Fruit fly (Drosophila melanogaster) whole organism, embryonic: ENCODE results near the gene bun.

Experiments
- ATbp ChIP-seq: fragments of 200-800 bp; sonication (Bioruptor generic); optimal IDR thresholded peaks from 2 replicates; lab custom pipeline; 2017; ENCODE audit warnings: missing biosample characterization, mild to moderate bottlenecking, missing genetic modification characterization, missing genetic modification reagents
- BtbVII ChIP-seq: fragments of 200-800 bp; sonication (Bioruptor generic); optimal IDR thresholded peaks from 3 replicates; lab custom pipeline; 2017; ENCODE audit warnings: missing biosample characterization, mild to moderate bottlenecking, missing genetic modification characterization
- CG11504 ChIP-seq: fragments of 200-800 bp; sonication (Bioruptor generic); optimal IDR thresholded peaks from 3 replicates; lab custom pipeline; 2019; ENCODE audit warnings: missing biosample characterization, mild to moderate bottlenecking, missing genetic modification characterization, moderate library complexity
- CG12071 ChIP-seq: fragments of 200-800 bp; sonication (Bioruptor generic); optimal IDR thresholded peaks from 3 replicates; lab custom pipeline; 2018; ENCODE audit warnings: missing biosample characterization, mild to moderate bottlenecking, missing genetic modification characterization
- CG13624 ChIP-seq: fragments of 200-800 bp; sonication (Bioruptor generic); optimal IDR thresholded peaks from 2 replicates; lab custom pipeline; 2016; ENCODE audit warnings: missing biosample characterization, missing genetic modification characterization
- CG14014 ChIP-seq: fragments of 200-800 bp; sonication (Bioruptor generic); IDR thresholded peaks from 2 replicates; pipeline ENCODE4 v1.3.6; 2022; ENCODE audit warnings: missing biosample characterization, missing genetic modification characterization
- CG14965 ChIP-seq: fragments of 200-800 bp; sonication (Bioruptor generic); optimal IDR thresholded peaks from 2 replicates; lab custom pipeline; 2016; ENCODE audit warnings: missing biosample characterization, missing genetic modification characterization, borderline replicate concordance
- CG15011 ChIP-seq: fragments of 200-800 bp; sonication (Bioruptor generic); optimal IDR thresholded peaks from 3 replicates; lab custom pipeline; 2018; ENCODE audit warnings: missing biosample characterization, mild to moderate bottlenecking, missing genetic modification characterization
- CG1529 ChIP-seq: fragments of 200-800 bp; sonication (Bioruptor generic); optimal IDR thresholded peaks from 3 replicates; lab custom pipeline; 2018; ENCODE audit warnings: missing biosample characterization, missing genetic modification characterization
- CG17568 ChIP-seq: fragments of 200-800 bp; sonication (Bioruptor generic); optimal IDR thresholded peaks from 2 replicates; lab custom pipeline; 2018; ENCODE audit warnings: missing biosample characterization, mild to moderate bottlenecking, missing genetic modification characterization, moderate library complexity
- CG18599 ChIP-seq: fragments of 200-800 bp; sonication (Bioruptor generic); optimal IDR thresholded peaks from 3 replicates; lab custom pipeline; 2017; ENCODE audit warnings: missing biosample characterization, missing genetic modification characterization, mild to moderate bottlenecking, moderate library complexity, missing genetic modification reagents
- CG18619 ChIP-seq: fragments of 200-800 bp; sonication (Bioruptor generic); optimal IDR thresholded peaks from 3 replicates; lab custom pipeline; 2017; ENCODE audit warnings: missing biosample characterization, mild to moderate bottlenecking, missing genetic modification characterization
- CG2120 ChIP-seq: fragments of 200-800 bp; sonication (Bioruptor generic); optimal IDR thresholded peaks from 3 replicates; lab custom pipeline; 2016; ENCODE audit warnings: missing biosample characterization, missing genetic modification characterization
- CG2678 ChIP-seq: fragments of 200-800 bp; sonication (Bioruptor generic); optimal IDR thresholded peaks from 3 replicates; lab custom pipeline; 2019; ENCODE audit warnings: missing biosample characterization, mild to moderate bottlenecking, missing genetic modification characterization, moderate library complexity
- CG4360 ChIP-seq: fragments of 200-800 bp; sonication (Bioruptor generic); IDR thresholded peaks from 2 replicates; pipeline ENCODE4 v1.3.6; 2022; ENCODE audit warnings: missing biosample characterization, missing genetic modification characterization
- CG4707 ChIP-seq: fragments of 200-800 bp; sonication (Bioruptor generic); optimal IDR thresholded peaks from 2 replicates; lab custom pipeline; 2018; ENCODE audit warnings: missing biosample characterization, mild to moderate bottlenecking, missing genetic modification characterization, moderate library complexity
- CG6689 ChIP-seq: fragments of 200-800 bp; sonication (Bioruptor generic); IDR thresholded peaks from 2 replicates; pipeline ENCODE4 v1.3.6; 2022; ENCODE audit warnings: missing biosample characterization, missing genetic modification characterization
- CG7987 ChIP-seq: fragments of 200-800 bp; sonication (Bioruptor generic); optimal IDR thresholded peaks from 2 replicates; lab custom pipeline; 2018; ENCODE audit warnings: missing biosample characterization, mild to moderate bottlenecking, missing genetic modification characterization, moderate library complexity
- CG8290 ChIP-seq, 3 experiments: fragments of 200-800 bp; sonication (Bioruptor generic); optimal IDR thresholded peaks; 2 replicates each; lab custom pipeline; 2016 to 2019; ENCODE audit warnings: missing biosample characterization in 3 of 3, missing genetic modification characterization in 3 of 3, mild to moderate bottlenecking in 2 of 3, moderate library complexity in 1 of 3
- Dfd ChIP-seq, 2 experiments: fragments of >200 bp; optimal IDR thresholded peaks; 2 replicates each; lab custom pipeline; 2017; ENCODE audit warnings: missing biosample characterization in 2 of 2, missing genetic modification characterization in 2 of 2
- Fer1 ChIP-seq: fragments of 200-800 bp; sonication (Bioruptor generic); optimal IDR thresholded peaks from 2 replicates; lab custom pipeline; 2017; ENCODE audit warnings: missing biosample characterization, mild to moderate bottlenecking, missing genetic modification characterization
- Lhr ChIP-seq: fragments of 200-800 bp; sonication (Bioruptor generic); optimal IDR thresholded peaks from 3 replicates; lab custom pipeline; 2017; ENCODE audit warnings: mild to moderate bottlenecking, missing biosample characterization, missing genetic modification reagents, missing genetic modification characterization
- Nf-YA ChIP-seq: fragments of 200-800 bp; sonication (Bioruptor generic); IDR thresholded peaks from 2 replicates; pipeline ENCODE4 v1.3.6; 2022; ENCODE audit warnings: missing biosample characterization, missing genetic modification characterization
- Pdp1 ChIP-seq, 2 experiments: fragments of 200-800 bp; sonication (Bioruptor generic); optimal IDR thresholded peaks; 3 replicates each; lab custom pipeline; 2016; ENCODE audit warnings: missing biosample characterization in 2 of 2, missing genetic modification characterization in 2 of 2, mild to moderate bottlenecking in 1 of 2, moderate library complexity in 1 of 2
- Rx ChIP-seq: fragments of 200-800 bp; sonication (Bioruptor generic); IDR thresholded peaks from 2 replicates; pipeline ENCODE4 v1.3.6; 2022; ENCODE audit warnings: missing biosample characterization, missing genetic modification characterization
- Taf1 ChIP-seq: fragments of 200-800 bp; sonication (Bioruptor generic); IDR thresholded peaks from 2 replicates; pipeline ENCODE4 v1.3.6; 2022; ENCODE audit warnings: missing biosample characterization, missing genetic modification characterization
- Vsx1 ChIP-seq: fragments of 200-800 bp; sonication (Bioruptor generic); optimal IDR thresholded peaks from 2 replicates; lab custom pipeline; 2017; ENCODE audit warnings: missing biosample characterization, mild to moderate bottlenecking, missing genetic modification characterization, missing genetic modification reagents
- YL-1 ChIP-seq: fragments of 200-800 bp; sonication (Bioruptor generic); optimal IDR thresholded peaks from 3 replicates; lab custom pipeline; 2017; ENCODE audit warnings: missing biosample characterization, mild to moderate bottlenecking, missing genetic modification characterization
- aop ChIP-seq: fragments of 200-800 bp; sonication (Bioruptor generic); IDR thresholded peaks from 2 replicates; pipeline ENCODE4 v1.3.6; 2022; ENCODE audit warnings: missing biosample characterization, missing genetic modification characterization
- ase ChIP-seq: fragments of 200-800 bp; sonication (Bioruptor generic); IDR thresholded peaks from 3 replicates; pipeline ENCODE4 v1.3.6; 2022; ENCODE audit warnings: missing biosample characterization, missing genetic modification characterization
- bsh ChIP-seq, 2 experiments: fragments of 200-800 bp; sonication (Bioruptor generic); optimal IDR thresholded peaks; 2 replicates each; lab custom pipeline; 2017 to 2018; ENCODE audit warnings: mild to moderate bottlenecking in 2 of 2, missing biosample characterization in 2 of 2, missing genetic modification characterization in 2 of 2, moderate library complexity in 1 of 2
- caup ChIP-seq: fragments of 200-800 bp; sonication (Bioruptor generic); optimal IDR thresholded peaks from 3 replicates; lab custom pipeline; 2017; ENCODE audit warnings: missing biosample characterization, mild to moderate bottlenecking, missing genetic modification characterization, moderate library complexity; ENCODE audit not compliant: severe bottlenecking
- ci ChIP-seq: fragments of 200-800 bp; sonication (Bioruptor generic); IDR thresholded peaks from 3 replicates; pipeline ENCODE4 v1.3.6; 2022; ENCODE audit warnings: missing biosample characterization, missing genetic modification characterization
- fd64A ChIP-seq: fragments of 200-800 bp; sonication (Bioruptor generic); optimal IDR thresholded peaks from 3 replicates; lab custom pipeline; 2018; ENCODE audit warnings: missing biosample characterization, mild to moderate bottlenecking, missing genetic modification characterization
- her ChIP-seq: fragments of 200-800 bp; sonication (Bioruptor generic); optimal IDR thresholded peaks from 2 replicates; lab custom pipeline; 2016; ENCODE audit warnings: missing biosample characterization, missing genetic modification characterization
- hkb ChIP-seq, 2 experiments: fragments of 200-800 bp in 1 of 2; fragments of >200 bp in 1 of 2; sonication (Bioruptor generic) in 1 of 2; IDR thresholded peaks in 1 of 2; optimal IDR thresholded peaks in 1 of 2; 2 replicates each; pipeline versions ENCODE4 v1.3.6 to Lab custom; 2017 to 2022; ENCODE audit warnings: missing biosample characterization in 1 of 2, missing genetic modification characterization in 1 of 2
- lab ChIP-seq: fragments of 200-800 bp; sonication (Bioruptor generic); optimal IDR thresholded peaks from 3 replicates; lab custom pipeline; 2017; ENCODE audit warnings: missing biosample characterization, missing genetic modification characterization, mild to moderate bottlenecking, moderate library complexity, missing genetic modification reagents
- lmd ChIP-seq: fragments of 200-800 bp; sonication (Bioruptor generic); IDR thresholded peaks from 2 replicates; pipeline ENCODE4 v1.3.6; 2022; ENCODE audit warnings: missing biosample characterization, missing genetic modification characterization
- nau ChIP-seq: fragments of 200-800 bp; sonication (Bioruptor generic); optimal IDR thresholded peaks from 3 replicates; lab custom pipeline; 2017; ENCODE audit warnings: missing biosample characterization, mild to moderate bottlenecking, missing genetic modification characterization, missing genetic modification reagents
- otp ChIP-seq: fragments of 200-800 bp; sonication (Bioruptor generic); IDR thresholded peaks from 3 replicates; pipeline ENCODE4, ENCODE4 v1.3.6; 2022; ENCODE audit warnings: missing biosample characterization, missing genetic modification characterization
- pan ChIP-seq, 4 experiments: fragments of >200 bp in 3 of 4; fragments of 200-800 bp in 1 of 4; sonication (Bioruptor generic) in 1 of 4; optimal IDR thresholded peaks in 3 of 4; IDR thresholded peaks in 1 of 4; 2 replicates each; pipeline versions ENCODE4 v1.3.6 to Lab custom; 2017 to 2022; ENCODE audit warnings: missing biosample characterization in 2 of 4, missing genetic modification characterization in 2 of 4, mixed read lengths in 1 of 4
- row ChIP-seq: fragments of 200-800 bp; sonication (Bioruptor generic); IDR thresholded peaks from 3 replicates; pipeline ENCODE4 v1.3.6; 2022; ENCODE audit warnings: missing biosample characterization, missing genetic modification characterization
- sens ChIP-seq: fragments of 200-800 bp; sonication (Bioruptor generic); peaks from one replicate; lab custom pipeline; 2016; ENCODE audit warnings: missing biosample characterization, missing genetic modification characterization
- so ChIP-seq: fragments of 200-800 bp; sonication (Bioruptor generic); IDR thresholded peaks from 3 replicates; pipeline ENCODE4 v1.3.6; 2022; ENCODE audit warnings: missing biosample characterization, missing genetic modification characterization
- sug ChIP-seq: fragments of 200-800 bp; optimal IDR thresholded peaks from 2 replicates; lab custom pipeline; 2019; ENCODE audit warnings: missing biosample characterization, mild to moderate bottlenecking, missing genetic modification characterization, moderate library complexity
- unpg ChIP-seq: fragments of 200-800 bp; sonication (Bioruptor generic); optimal IDR thresholded peaks from 3 replicates; lab custom pipeline; 2018; ENCODE audit warnings: missing biosample characterization, mild to moderate bottlenecking, missing genetic modification characterization, moderate library complexity
- wek ChIP-seq: fragments of 200-800 bp; sonication (Bioruptor generic); optimal IDR thresholded peaks from 3 replicates; lab custom pipeline; 2018; ENCODE audit warnings: missing biosample characterization, mild to moderate bottlenecking, missing genetic modification characterization, moderate library complexity
- yki ChIP-seq: fragments of >200 bp; optimal IDR thresholded peaks from 3 replicates; lab custom pipeline; 2018

bun gene

DNA sequence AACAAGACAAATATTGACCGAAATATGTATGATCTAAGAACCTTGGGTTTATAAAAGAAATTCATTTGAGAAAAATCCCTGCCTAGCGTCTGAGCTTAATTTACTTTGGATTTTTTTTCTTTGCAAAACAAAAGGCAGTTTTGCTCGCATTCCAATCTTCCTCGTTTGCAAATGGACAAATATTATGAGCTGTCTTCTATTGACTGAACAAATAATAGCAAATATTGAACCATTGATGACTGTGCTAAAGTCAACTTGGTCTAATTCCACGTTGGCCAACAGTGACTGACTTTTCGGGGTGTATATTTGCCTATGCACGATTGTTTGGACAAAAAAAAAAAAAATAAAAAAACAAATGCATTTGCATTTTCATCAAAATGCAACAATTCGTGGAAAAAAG lies 37.0 kb downstream of the bun start (continued):
- TF ChIP-seq Nf-YA (GFP tag; lab: Robert Waterston, UW) (peak; percentile 36; the same call in 1 of the 2 replicates), lmd (GFP tag; lab: Robert Waterston, UW) (no peak), unpg (GFP tag; lab: Kevin White, UChicago) (peak; percentile 13), CG2120 (GFP tag; lab: Kevin White, UChicago) (no peak), CG17568 (GFP tag; lab: Kevin White, UChicago) (peak; percentile 37), yki (no peak), Rx (GFP tag; lab: Robert Waterston, UW) (no peak), Fer1 (GFP tag; lab: Kevin White, UChicago) (peak; percentile 12), sens (peak; percentile 52), bsh (GFP tag; optimal IDR thresholded peaks at IDR 0.05; lab: Kevin White, UChicago) (peak in 1 of 2 experiments; percentile 27), CG4360 (GFP tag; lab: Robert Waterston, UW) (peak; percentile 25; the same call in 1 of the 2 replicates), so (peak; percentile 21; the same call in 1 of the 3 replicates), CG4707 (GFP tag; lab: Kevin White, UChicago) (peak; percentile 21), her (GFP tag; lab: Kevin White, UChicago) (no peak), sug (tag; lab: Kevin White, UChicago) (no peak), CG11504 (tag; lab: Kevin White, UChicago) (peak; percentile 54), CG6689 (GFP tag; lab: Robert Waterston, UW) (0 out of 2 replicates have a peak, but pooled peaks have one; percentile 19), ci (GFP tag; lab: Robert Waterston, UW) (peak; percentile 73; the same call in 2 of the 3 replicates), Lhr (GFP tag; lab: Kevin White, UChicago) (no peak), ATbp (GFP tag; lab: Kevin White, UChicago) (peak; percentile 74), CG15011 (GFP tag; lab: Kevin White, UChicago) (peak; percentile 18), CG13624 (GFP tag; lab: Kevin White, UChicago) (no peak), CG7987 (GFP tag; lab: Kevin White, UChicago) (peak; percentile 48), CG14965 (GFP tag; lab: Kevin White, UChicago) (no peak), nau (GFP tag; lab: Kevin White, UChicago) (peak; percentile 55), lab (GFP tag; lab: Kevin White, UChicago) (peak; percentile 36), fd64A (GFP tag; lab: Kevin White, UChicago) (peak; percentile 3), Taf1 (GFP tag; lab: Robert Waterston, UW) (no peak), ase (GFP tag; lab: Robert Waterston, UW) (0 out of 3 replicates have a peak, but pooled peaks have one; percentile 41), CG1529 (GFP tag; lab: Kevin White, UChicago) (peak; percentile 12), Vsx1 (GFP tag; lab: Kevin White, UChicago) (peak; percentile 19), YL-1 (no peak), CG18619 (GFP tag; lab: Kevin White, UChicago) (peak; percentile 24), CG8290 (GFP tag; optimal IDR thresholded peaks at IDR 0.05; lab: Kevin White, UChicago) (no peak), CG8290 (tag; optimal IDR thresholded peaks at IDR 0.05; lab: Kevin White, UChicago) (peak in 1 of 2 experiments; percentile 32), CG12071 (GFP tag; lab: Kevin White, UChicago) (peak; percentile 64), wek (GFP tag; lab: Kevin White, UChicago) (peak; percentile 49), Dfd (GFP tag; optimal IDR thresholded peaks at IDR 0.05; lab: Kevin White, UChicago) (no peak), CG14014 (GFP tag; lab: Robert Waterston, UW) (peak; percentile 22; the same call in 1 of the 2 replicates), BtbVII (GFP tag; lab: Kevin White, UChicago) (peak; percentile 29), caup (GFP tag; lab: Kevin White, UChicago) (peak; percentile 8), pan (optimal IDR thresholded peaks at IDR 0.05; lab: Kevin White, UChicago) (no peak), pan (GFP tag; optimal IDR thresholded peaks at IDR 0.05 in 1 of 2, IDR thresholded peaks at IDR 0.05 in 1 of 2) (peak in 1 of 2 experiments; percentile 39), CG2678 (tag; lab: Kevin White, UChicago) (peak; percentile 33), aop (no peak), CG18599 (GFP tag; lab: Kevin White, UChicago) (peak; percentile 34), row (no peak), hkb (optimal IDR thresholded peaks at IDR 0.05; lab: Kevin White, UChicago) (no peak), hkb (GFP tag; IDR thresholded peaks at IDR 0.05; lab: Robert Waterston, UW) (peak; percentile 12; the same call in 1 of the 2 replicates), otp (GFP tag; lab: Robert Waterston, UW) (peak; percentile 31; the same call in 1 of the 3 replicates), Pdp1 (GFP tag; optimal IDR thresholded peaks at IDR 0.05; lab: Kevin White, UChicago) (peak in 1 of 2 experiments; percentile 5)
